Worm (Caenorhabditis elegans): ENCODE results near the gene nish-1.

DNA sequence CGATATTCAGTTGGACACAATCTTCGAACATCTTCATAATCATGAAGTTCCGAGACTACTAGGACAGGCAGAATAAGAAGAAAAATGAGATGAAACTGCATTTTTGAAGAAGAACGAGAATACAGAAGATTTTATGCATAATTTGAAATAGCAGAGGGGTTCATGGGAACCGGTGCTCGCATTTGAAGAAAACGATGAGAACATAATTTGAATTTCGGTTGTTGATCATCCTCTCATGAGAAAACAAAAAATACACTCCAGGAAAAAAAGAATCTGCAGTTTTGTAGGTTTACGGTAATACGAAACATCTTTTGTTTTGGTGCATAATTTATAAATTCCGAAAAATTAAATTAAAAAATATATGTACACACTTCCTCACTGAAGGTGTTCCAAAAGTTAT lies 21.8 kb downstream of the nish-1 start, which contains the start of gene srlf-11:
- no peak for TF ChIP-seq ztf-11 (tag; optimal IDR thresholded peaks at IDR 0.05)
- no peak for TF ChIP-seq elt-3 (tag; optimal IDR thresholded peaks at IDR 0.05)
- no peak for TF ChIP-seq ZK546.5 (tag; optimal IDR thresholded peaks at IDR 0.05)
- TF ChIP-seq fkh-10 (GFP tag; optimal IDR thresholded peaks at IDR 0.05), result no peak

Data from whole organism, L3 larva.